Fruit fly (Drosophila melanogaster): Measurements from ENCODE around the gene Sol1.

dm6 chr3R:12365264-12365840, 20.7 kb upstream of the Sol1 start, which contains the start of gene GstD10:
- TF ChIP-seq psq (optimal IDR thresholded peaks at IDR 0.05), result no peak
- no peak for TF ChIP-seq insv (optimal IDR thresholded peaks at IDR 0.05)
- TF ChIP-seq h (optimal IDR thresholded peaks at IDR 0.05), result no peak
- TF ChIP-seq Sin3A (optimal IDR thresholded peaks at IDR 0.05), result no peak
- TF ChIP-seq ttk (optimal IDR thresholded peaks at IDR 0.05), result no peak
- TF ChIP-seq Myc (optimal IDR thresholded peaks at IDR 0.05), result no peak

All from Kc167 (cell line).